Fruit fly (Drosophila melanogaster) S2 (cell line): ENCODE data around the gene CG15296.

Experiments used
- CG8478 ChIP-seq: fragments of >200 bp; optimal IDR thresholded peaks from 2 replicates; lab custom pipeline; 2018
- CTCF ChIP-seq, 2 experiments: fragments of >200 bp; optimal IDR thresholded peaks; 2 replicates each; lab custom pipeline; 2018

dm6 chrX:10602057-10602764 is 35.8 kb upstream of the CG15296 start, which contains the start of gene CG1628:
- TF ChIP-seq CG8478 (lab: Kevin White, UChicago) (no peak), CTCF (optimal IDR thresholded peaks at IDR 0.05; lab: Kevin White, UChicago) (no peak)
